Worm (Caenorhabditis elegans): Measurements from ENCODE around the gene pbo-1.

Gene pbo-1

ce11 chrIII:2686064-2686463 lies at the start of gene pbo-1, which contains the start of the genes Y71H2AL.2 and Y71H2AL.4:
pbo-1 (minus strand) TSS chrIII:2686463.
Y71H2AL.2 (plus strand) TSS chrIII:2686364.
Y71H2AL.4 (plus strand) TSS chrIII:2686408.
- TF ChIP-seq gei-8 (GFP tag; optimal IDR thresholded peaks at IDR 0.05) (no peak), F37D6.2 (tag; optimal IDR thresholded peaks at IDR 0.05) (no peak), madf-9 (GFP tag; conservative IDR thresholded peaks at IDR 0.05) (no peak), lsy-2 (tag; optimal IDR thresholded peaks at IDR 0.05) (no peak), egl-43 (GFP tag; IDR thresholded peaks at IDR 0.05) (no peak), ceh-82 (tag; optimal IDR thresholded peaks at IDR 0.05) (no peak), zip-2 (tag; optimal IDR thresholded peaks at IDR 0.05) (no peak), rbr-2 (tag; optimal IDR thresholded peaks at IDR 0.05) (no peak)

ce11 chrIII:2733606-2734183 lies 47.4 kb upstream of the pbo-1 start, which contains the start of gene Y71H2AM.12:
Y71H2AM.12 (minus strand) TSS chrIII:2734091.
- TF ChIP-seq zip-11 (GFP tag; IDR thresholded peaks at IDR 0.05): no peak
- no peak for TF ChIP-seq R02D3.7 (tag; optimal IDR thresholded peaks at IDR 0.05)
- TF ChIP-seq nhr-28 (tag; optimal IDR thresholded peaks at IDR 0.05): peak; percentile 30
- no peak for TF ChIP-seq madf-9 (GFP tag; conservative IDR thresholded peaks at IDR 0.05)
- TF ChIP-seq ceh-62 (tag; optimal IDR thresholded peaks at IDR 0.05): no peak
- TF ChIP-seq pha-4 (GFP tag; IDR thresholded peaks at IDR 0.05): no peak
- TF ChIP-seq pha-4 (tag; optimal IDR thresholded peaks at IDR 0.05): no peak
- no peak for TF ChIP-seq mep-1 (tag; optimal IDR thresholded peaks at IDR 0.05)
- TF ChIP-seq dmd-9 (GFP tag; IDR thresholded peaks at IDR 0.05): no peak
- TF ChIP-seq hlh-11 (tag; optimal IDR thresholded peaks at IDR 0.05): peak; percentile 61
- no peak for TF ChIP-seq vab-7 (GFP tag; IDR thresholded peaks at IDR 0.05)
- TF ChIP-seq T26A8.4 (GFP tag; IDR thresholded peaks at IDR 0.05): no peak
- TF ChIP-seq mxl-2 (GFP tag; conservative IDR thresholded peaks at IDR 0.05): no peak
- no peak for TF ChIP-seq Y48G9A.11 (GFP tag; IDR thresholded peaks at IDR 0.05)
- no peak for TF ChIP-seq ceh-32 (tag; optimal IDR thresholded peaks at IDR 0.05; ENCODE audit: poor library complexity)
- no peak for TF ChIP-seq ceh-82 (tag; optimal IDR thresholded peaks at IDR 0.05)
- no peak for TF ChIP-seq daf-16 (GFP tag; optimal IDR thresholded peaks at IDR 0.05)
- TF ChIP-seq daf-16 (tag; optimal IDR thresholded peaks at IDR 0.05): peak; percentile 25
- TF ChIP-seq nhr-6 (tag; optimal IDR thresholded peaks at IDR 0.05): no peak
- peak; percentile 44 for TF ChIP-seq nhr-77 (tag; optimal IDR thresholded peaks at IDR 0.05)
- TF ChIP-seq lsy-2 (tag; optimal IDR thresholded peaks at IDR 0.05): no peak
- TF ChIP-seq lin-1 (GFP tag; IDR thresholded peaks at IDR 0.05): peak; percentile 6; the same call in 1 of the 2 replicates
- TF ChIP-seq madf-5 (GFP tag; IDR thresholded peaks at IDR 0.05): no peak
- no peak for TF ChIP-seq ceh-20 (GFP tag; IDR thresholded peaks at IDR 0.05)
- TF ChIP-seq jun-1 (tag; optimal IDR thresholded peaks at IDR 0.05): no peak
- no peak for TF ChIP-seq nhr-111 (GFP tag; optimal IDR thresholded peaks at IDR 0.05)
- TF ChIP-seq saeg-2 (GFP tag; IDR thresholded peaks at IDR 0.05): no peak
- TF ChIP-seq egl-27 (tag; optimal IDR thresholded peaks at IDR 0.05): no peak
- no peak for TF ChIP-seq snpc-4 (tag; optimal IDR thresholded peaks at IDR 0.05)
- no peak for TF ChIP-seq Y5F2A.4 (GFP tag; optimal IDR thresholded peaks at IDR 0.05)
- peak; percentile 35 for TF ChIP-seq aha-1 (tag)
- no peak for TF ChIP-seq F44E2.7 (GFP tag; IDR thresholded peaks at IDR 0.05)
- peak; percentile 34 for TF ChIP-seq pqm-1 (tag; optimal IDR thresholded peaks at IDR 0.05)
- no peak for TF ChIP-seq F26F4.8 (GFP tag; conservative IDR thresholded peaks at IDR 0.05)
- TF ChIP-seq tag-97 (GFP tag; IDR thresholded peaks at IDR 0.05): no peak
- TF ChIP-seq nhr-25 (tag; optimal IDR thresholded peaks at IDR 0.05; ENCODE audit: borderline replicate concordance, insufficient read depth): no peak
- TF ChIP-seq spr-3 (GFP tag; optimal IDR thresholded peaks at IDR 0.05): no peak
- no peak for TF ChIP-seq mxl-3 (GFP tag; optimal IDR thresholded peaks at IDR 0.05)
- TF ChIP-seq arid-1 (GFP tag; conservative IDR thresholded peaks at IDR 0.05): no peak
- TF ChIP-seq ceh-28 (tag; optimal IDR thresholded peaks at IDR 0.05): no peak
- TF ChIP-seq nhr-76 (tag; optimal IDR thresholded peaks at IDR 0.05): no peak
- TF ChIP-seq tra-1 (GFP tag; IDR thresholded peaks at IDR 0.05): 0 out of 2 replicates have a peak, but pooled peaks have one; percentile 55
- no peak for TF ChIP-seq nhr-11 (tag; optimal IDR thresholded peaks at IDR 0.05)
- no peak for TF ChIP-seq snpc-1.2 (GFP tag; IDR thresholded peaks at IDR 0.05)
- no peak for TF ChIP-seq dpl-1 (GFP tag; optimal IDR thresholded peaks at IDR 0.05)
